Worm (Caenorhabditis elegans) whole organism, L1 larva: ENCODE data around the gene gcc-2.

Source experiments
- blmp-1 ChIP-seq: fragments of 150-350 bp; optimal IDR thresholded peaks from 2 replicates; lab custom pipeline; 2014; ENCODE audit warnings: missing biosample characterization, missing genetic modification characterization
- elt-2 ChIP-seq: sonication (generic microtip); optimal IDR thresholded peaks from 2 replicates; lab custom pipeline; 2016; ENCODE audit warnings: missing genetic modification characterization, mild to moderate bottlenecking, inconsistent platforms, missing compliant biosample characterization, missing genetic modification reagents
- ztf-11 ChIP-seq, 2 experiments: sonication (generic microtip); optimal IDR thresholded peaks; 2 replicates each; lab custom pipeline; 2016 to 2017; ENCODE audit warnings: missing genetic modification characterization in 2 of 2, missing biosample characterization in 1 of 2, missing compliant biosample characterization in 1 of 2

ce11 chrIII:9779080-9779479, 17.1 kb upstream of the gcc-2 start:
- TF ChIP-seq blmp-1 (no peak), ztf-11 (tag; optimal IDR thresholded peaks at IDR 0.05; lab: Kevin White, UChicago) (no peak), elt-2 (tag; lab: Kevin White, UChicago) (no peak)
